Fruit fly (Drosophila melanogaster) whole organism, embryonic: Measurements from ENCODE around the gene CG7728.
A peak's percentile ranks its signal among the peaks of the same experiment; 100 is the strongest.

ENCODE experiments used
- Atf-2 ChIP-seq: fragments of 200-800 bp; sonication (Bioruptor generic); optimal IDR thresholded peaks from 2 replicates; lab custom pipeline; 2016; ENCODE audit warnings: missing biosample characterization, missing genetic modification characterization
- Awh ChIP-seq: fragments of 200-800 bp; sonication (Bioruptor generic); IDR thresholded peaks from 2 replicates; pipeline ENCODE4, ENCODE4 v1.3.6; 2022; ENCODE audit warnings: missing biosample characterization, missing genetic modification characterization
- BEAF-32 ChIP-seq: fragments of 200-800 bp; sonication (Bioruptor generic); optimal IDR thresholded peaks from 3 replicates; lab custom pipeline; 2017; ENCODE audit warnings: missing biosample characterization, missing genetic modification characterization, mild to moderate bottlenecking, moderate library complexity, missing genetic modification reagents
- CG11456 ChIP-seq: fragments of 200-800 bp; sonication (Bioruptor generic); IDR thresholded peaks from 3 replicates; pipeline ENCODE4 v1.3.6; 2022; ENCODE audit warnings: missing biosample characterization, missing genetic modification characterization
- CG11504 ChIP-seq: fragments of 200-800 bp; sonication (Bioruptor generic); optimal IDR thresholded peaks from 3 replicates; lab custom pipeline; 2019; ENCODE audit warnings: missing biosample characterization, mild to moderate bottlenecking, missing genetic modification characterization, moderate library complexity
- CG12391 ChIP-seq: fragments of 200-800 bp; sonication (Bioruptor generic); optimal IDR thresholded peaks from 3 replicates; lab custom pipeline; 2018; ENCODE audit warnings: missing biosample characterization, mild to moderate bottlenecking, missing genetic modification characterization, moderate library complexity
- CG14050 ChIP-seq: fragments of 200-800 bp; sonication (Bioruptor generic); IDR thresholded peaks from 3 replicates; pipeline ENCODE4 v1.3.6; 2022; ENCODE audit warnings: missing biosample characterization, missing genetic modification characterization
- CG16863 ChIP-seq: fragments of 200-800 bp; sonication (Bioruptor generic); optimal IDR thresholded peaks from 3 replicates; lab custom pipeline; 2016; ENCODE audit warnings: missing biosample characterization, missing genetic modification characterization
- CG17361 ChIP-seq: fragments of 200-800 bp; sonication (Bioruptor generic); IDR thresholded peaks from 3 replicates; pipeline ENCODE4 v1.3.6; 2022; ENCODE audit warnings: missing biosample characterization, missing genetic modification characterization
- CG17568 ChIP-seq: fragments of 200-800 bp; sonication (Bioruptor generic); optimal IDR thresholded peaks from 2 replicates; lab custom pipeline; 2018; ENCODE audit warnings: missing biosample characterization, mild to moderate bottlenecking, missing genetic modification characterization, moderate library complexity
- CG2120 ChIP-seq: fragments of 200-800 bp; sonication (Bioruptor generic); optimal IDR thresholded peaks from 3 replicates; lab custom pipeline; 2016; ENCODE audit warnings: missing biosample characterization, missing genetic modification characterization
- CG2129 ChIP-seq: fragments of 200-800 bp; sonication (Bioruptor generic); IDR thresholded peaks from 2 replicates; pipeline ENCODE4 v1.3.6; 2022; ENCODE audit warnings: missing biosample characterization, missing genetic modification characterization; ENCODE audit not compliant: partially characterized antibody
- CG2712 ChIP-seq: fragments of 200-800 bp; optimal IDR thresholded peaks from 3 replicates; lab custom pipeline; 2019; ENCODE audit warnings: missing biosample characterization, mild to moderate bottlenecking, missing genetic modification characterization, moderate library complexity
- CG31388 ChIP-seq: fragments of 200-800 bp; sonication (Bioruptor generic); optimal IDR thresholded peaks from 2 replicates; lab custom pipeline; 2016; ENCODE audit warnings: missing biosample characterization, missing genetic modification characterization
- CG31441 ChIP-seq: fragments of 200-800 bp; sonication (Bioruptor generic); IDR thresholded peaks from 2 replicates; pipeline ENCODE4 v1.3.6; 2022; ENCODE audit warnings: missing biosample characterization, missing genetic modification characterization
- CG3163 ChIP-seq: fragments of 200-800 bp; sonication (Bioruptor generic); optimal IDR thresholded peaks from 3 replicates; lab custom pipeline; 2016; ENCODE audit warnings: missing biosample characterization, missing genetic modification characterization
- CG32772 ChIP-seq: fragments of 200-800 bp; sonication (Bioruptor generic); IDR thresholded peaks from 2 replicates; pipeline ENCODE4 v1.3.6; 2022; ENCODE audit warnings: missing biosample characterization, missing genetic modification characterization
- CG34376 ChIP-seq: fragments of 200-800 bp; sonication (Bioruptor generic); optimal IDR thresholded peaks from 2 replicates; lab custom pipeline; 2018; ENCODE audit warnings: missing biosample characterization, mild to moderate bottlenecking, missing genetic modification characterization
- CG4854 ChIP-seq: fragments of 200-800 bp; sonication (Bioruptor generic); optimal IDR thresholded peaks from 2 replicates; lab custom pipeline; 2016; ENCODE audit warnings: missing biosample characterization, missing genetic modification characterization, inconsistent platforms
- CG7987 ChIP-seq: fragments of 200-800 bp; sonication (Bioruptor generic); optimal IDR thresholded peaks from 2 replicates; lab custom pipeline; 2018; ENCODE audit warnings: missing biosample characterization, mild to moderate bottlenecking, missing genetic modification characterization, moderate library complexity
- CG8359 ChIP-seq: fragments of 200-800 bp; sonication (Bioruptor generic); optimal IDR thresholded peaks from 2 replicates; lab custom pipeline; 2017; ENCODE audit warnings: missing biosample characterization, mild to moderate bottlenecking, missing genetic modification characterization, borderline replicate concordance
- CG9437 ChIP-seq: fragments of 200-800 bp; sonication (Bioruptor generic); optimal IDR thresholded peaks from 2 replicates; lab custom pipeline; 2018; ENCODE audit warnings: missing biosample characterization, mild to moderate bottlenecking, missing genetic modification characterization
- CG9817 ChIP-seq: fragments of 200-800 bp; sonication (Bioruptor generic); optimal IDR thresholded peaks from 2 replicates; lab custom pipeline; 2018; ENCODE audit warnings: missing biosample characterization, mild to moderate bottlenecking, missing genetic modification characterization, moderate library complexity
- Doc2 ChIP-seq: fragments of 200-800 bp; sonication (Bioruptor generic); IDR thresholded peaks from 2 replicates; pipeline ENCODE4 v1.3.6; 2022; ENCODE audit warnings: missing biosample characterization, missing genetic modification characterization
- Fer3 ChIP-seq: fragments of 200-800 bp; sonication (Bioruptor generic); optimal IDR thresholded peaks from 2 replicates; lab custom pipeline; 2018; ENCODE audit warnings: missing biosample characterization, mild to moderate bottlenecking, missing genetic modification characterization, moderate library complexity
- GATAe ChIP-seq: fragments of 200-800 bp; sonication (Bioruptor generic); conservative IDR thresholded peaks from 2 replicates; pipeline ENCODE4 v1.3.6; 2022; ENCODE audit warnings: missing biosample characterization, missing genetic modification characterization
- Lim3 ChIP-seq: fragments of 200-800 bp; sonication (Bioruptor generic); IDR thresholded peaks from 2 replicates; pipeline ENCODE4 v1.3.6; 2022; ENCODE audit warnings: missing biosample characterization, missing genetic modification characterization
- Med ChIP-seq: fragments of 200-800 bp; sonication (Bioruptor generic); peaks from one replicate; lab custom pipeline; 2016; ENCODE audit warnings: missing biosample characterization, missing genetic modification characterization, mild to moderate bottlenecking, inconsistent platforms, moderate library complexity
- Meics ChIP-seq: fragments of 200-800 bp; sonication (Bioruptor generic); optimal IDR thresholded peaks from 2 replicates; lab custom pipeline; 2017; ENCODE audit warnings: missing biosample characterization, mild to moderate bottlenecking, missing genetic modification characterization
- Rfx ChIP-seq: fragments of 200-800 bp; sonication (Bioruptor generic); IDR thresholded peaks from 2 replicates; pipeline ENCODE4 v1.3.6; 2022; ENCODE audit warnings: missing biosample characterization, missing genetic modification characterization
- Sin3A ChIP-seq: fragments of >200 bp; optimal IDR thresholded peaks from 2 replicates; lab custom pipeline; 2018
- Ssrp ChIP-seq: fragments of 200-800 bp; sonication (Bioruptor generic); optimal IDR thresholded peaks from 2 replicates; lab custom pipeline; 2018; ENCODE audit warnings: missing biosample characterization, mild to moderate bottlenecking, missing genetic modification characterization, moderate library complexity
- aop ChIP-seq: fragments of 200-800 bp; sonication (Bioruptor generic); IDR thresholded peaks from 2 replicates; pipeline ENCODE4 v1.3.6; 2022; ENCODE audit warnings: missing biosample characterization, missing genetic modification characterization
- chinmo ChIP-seq: fragments of 200-800 bp; sonication (Bioruptor generic); IDR thresholded peaks from 4 replicates; pipeline ENCODE4 v1.3.6; 2022; ENCODE audit warnings: missing biosample characterization, missing genetic modification characterization; ENCODE audit not compliant: partially characterized antibody
- crol ChIP-seq: fragments of 200-800 bp; sonication (Bioruptor generic); IDR thresholded peaks from 2 replicates; pipeline ENCODE4 v1.3.6; 2022; ENCODE audit warnings: missing biosample characterization, missing genetic modification characterization
- ems ChIP-seq: fragments of 200-800 bp; sonication (Bioruptor generic); optimal IDR thresholded peaks from 3 replicates; lab custom pipeline; 2016; ENCODE audit warnings: missing biosample characterization, missing genetic modification characterization
- ewg ChIP-seq: fragments of 200-800 bp; sonication (Bioruptor generic); optimal IDR thresholded peaks from 3 replicates; lab custom pipeline; 2017; ENCODE audit warnings: mild to moderate bottlenecking, missing biosample characterization, missing genetic modification reagents, missing genetic modification characterization
- exex ChIP-seq: fragments of 200-800 bp; sonication (Bioruptor generic); optimal IDR thresholded peaks from 4 replicates; lab custom pipeline; 2018; ENCODE audit warnings: missing biosample characterization, mild to moderate bottlenecking, missing genetic modification characterization, moderate library complexity
- gcm2 ChIP-seq: fragments of 200-800 bp; sonication (Bioruptor generic); optimal IDR thresholded peaks from 2 replicates; lab custom pipeline; 2016; ENCODE audit warnings: missing biosample characterization, missing genetic modification characterization
- gsb ChIP-seq: fragments of 200-800 bp; sonication (Bioruptor generic); IDR thresholded peaks from 2 replicates; pipeline ENCODE4 v1.3.6; 2022; ENCODE audit warnings: missing biosample characterization, missing genetic modification characterization
- gt ChIP-seq: fragments of 200-800 bp; sonication (Bioruptor generic); IDR thresholded peaks from 2 replicates; pipeline ENCODE4 v1.3.6; 2022; ENCODE audit warnings: missing biosample characterization, missing genetic modification characterization
- jumu ChIP-seq: fragments of 200-800 bp; sonication (Bioruptor generic); optimal IDR thresholded peaks from 3 replicates; lab custom pipeline; 2016; ENCODE audit warnings: missing biosample characterization, missing genetic modification characterization
- kah ChIP-seq: fragments of 200-800 bp; sonication (Bioruptor generic); optimal IDR thresholded peaks from 2 replicates; lab custom pipeline; 2018; ENCODE audit warnings: missing biosample characterization, mild to moderate bottlenecking, missing genetic modification characterization
- klu ChIP-seq: fragments of 200-800 bp; sonication (Bioruptor generic); IDR thresholded peaks from 2 replicates; pipeline ENCODE4 v1.3.6; 2022; ENCODE audit warnings: missing biosample characterization, missing genetic modification characterization
- kni ChIP-seq: fragments of 200-800 bp; sonication (Bioruptor generic); optimal IDR thresholded peaks from 3 replicates; lab custom pipeline; 2017; ENCODE audit warnings: mild to moderate bottlenecking, missing biosample characterization, missing genetic modification reagents, missing genetic modification characterization
- lov ChIP-seq, 2 experiments: fragments of 200-800 bp in 1 of 2; fragments of >200 bp in 1 of 2; sonication (Bioruptor generic) in 1 of 2; IDR thresholded peaks in 1 of 2; optimal IDR thresholded peaks in 1 of 2; 2 replicates in 1 of 2; 3 replicates in 1 of 2; pipeline versions ENCODE4 v1.3.6 to Lab custom; 2017 to 2022; ENCODE audit warnings: missing biosample characterization in 1 of 2, missing genetic modification characterization in 1 of 2
- row ChIP-seq: fragments of 200-800 bp; sonication (Bioruptor generic); IDR thresholded peaks from 3 replicates; pipeline ENCODE4 v1.3.6; 2022; ENCODE audit warnings: missing biosample characterization, missing genetic modification characterization
- slp2 ChIP-seq: fragments of 200-800 bp; sonication (Bioruptor generic); optimal IDR thresholded peaks from 2 replicates; lab custom pipeline; 2016; ENCODE audit warnings: missing biosample characterization, missing genetic modification characterization
- sqz ChIP-seq: fragments of 200-800 bp; sonication (Bioruptor generic); optimal IDR thresholded peaks from 3 replicates; lab custom pipeline; 2018; ENCODE audit warnings: missing biosample characterization, mild to moderate bottlenecking, missing genetic modification characterization
- sr ChIP-seq: fragments of 200-800 bp; sonication (Bioruptor generic); IDR thresholded peaks from 3 replicates; pipeline ENCODE4 v1.3.6; 2022; ENCODE audit warnings: missing biosample characterization, missing genetic modification characterization

The CG7728 gene

dm6 chr3L:16971611-16972359, 44.6 kb upstream of the CG7728 start (continued):
- TF ChIP-seq CG2120 (GFP tag; lab: Kevin White, UChicago) = no peak
- TF ChIP-seq row (GFP tag; lab: Robert Waterston, UW) = no peak
- TF ChIP-seq CG31388 (GFP tag; lab: Kevin White, UChicago) = no peak
- 0 out of 2 replicates have a peak, but pooled peaks have one; percentile 7 for TF ChIP-seq Awh
- TF ChIP-seq ewg (GFP tag; lab: Kevin White, UChicago) = no peak
- no peak for TF ChIP-seq ems (GFP tag; lab: Kevin White, UChicago)
- TF ChIP-seq gt = no peak
- TF ChIP-seq slp2 (GFP tag; lab: Kevin White, UChicago) = no peak
- TF ChIP-seq sr (GFP tag; lab: Robert Waterston, UW) = peak; percentile 76; the same call in 2 of the 3 replicates
- TF ChIP-seq CG2129 = no peak
- TF ChIP-seq CG9437 = no peak
- TF ChIP-seq crol = no peak
- TF ChIP-seq Ssrp (tag; lab: Kevin White, UChicago) = no peak
- no peak for TF ChIP-seq CG16863
- TF ChIP-seq Doc2 (GFP tag; lab: Robert Waterston, UW) = no peak
- peak; percentile 6 for TF ChIP-seq CG2712 (tag; lab: Kevin White, UChicago)
- no peak for TF ChIP-seq CG11456 (GFP tag; lab: Robert Waterston, UW)
- no peak for TF ChIP-seq Atf-2 (GFP tag; lab: Kevin White, UChicago)
- peak; percentile 17; the same call in 1 of the 2 replicates for TF ChIP-seq Rfx (GFP tag; lab: Robert Waterston, UW)
- TF ChIP-seq CG12391 (tag; lab: Kevin White, UChicago) = no peak
- no peak for TF ChIP-seq kah (GFP tag; lab: Kevin White, UChicago)
- TF ChIP-seq gcm2 (GFP tag; lab: Kevin White, UChicago) = no peak
- TF ChIP-seq CG3163 (GFP tag; lab: Kevin White, UChicago) = no peak
- no peak for TF ChIP-seq aop (GFP tag; lab: Robert Waterston, UW)
- TF ChIP-seq CG31441 = 0 out of 2 replicates have a peak, but pooled peaks have one; percentile 16
- peak; percentile 37; the same call in 1 of the 3 replicates for TF ChIP-seq CG17361 (GFP tag; lab: Robert Waterston, UW)
- no peak for TF ChIP-seq gsb (GFP tag; lab: Robert Waterston, UW)
- TF ChIP-seq CG4854 = no peak
- TF ChIP-seq CG14050 = no peak
- TF ChIP-seq CG34376 (GFP tag; lab: Kevin White, UChicago) = no peak
- peak; percentile 2 for TF ChIP-seq Med (GFP tag; lab: Kevin White, UChicago)
- no peak for TF ChIP-seq BEAF-32 (GFP tag; lab: Kevin White, UChicago)
- TF ChIP-seq lov (optimal IDR thresholded peaks at IDR 0.05; lab: Kevin White, UChicago) = no peak
- TF ChIP-seq lov (GFP tag; IDR thresholded peaks at IDR 0.05; lab: Robert Waterston, UW) = 0 out of 3 replicates have a peak, but pooled peaks have one; percentile 44

- TF ChIP-seq GATAe (GFP tag; lab: Robert Waterston, UW) = no peak
- TF ChIP-seq CG17568 (GFP tag; lab: Kevin White, UChicago) = peak; percentile 68
- TF ChIP-seq Fer3 (tag; lab: Kevin White, UChicago) = peak; percentile 24
- peak; percentile 28 for TF ChIP-seq sqz (GFP tag; lab: Kevin White, UChicago)
- TF ChIP-seq kni = peak; percentile 56
- peak; percentile 56; the same call in 1 of the 4 replicates for TF ChIP-seq chinmo
- no peak for TF ChIP-seq CG8359
- TF ChIP-seq CG7987 (GFP tag; lab: Kevin White, UChicago) = no peak
- no peak for TF ChIP-seq jumu
- no peak for TF ChIP-seq CG32772 (GFP tag; lab: Robert Waterston, UW)
- TF ChIP-seq Meics (GFP tag; lab: Kevin White, UChicago) = peak; percentile 15
- TF ChIP-seq exex (tag; lab: Kevin White, UChicago) = peak; percentile 1
- TF ChIP-seq klu (GFP tag; lab: Robert Waterston, UW) = no peak
- peak; percentile 22 for TF ChIP-seq CG11504 (tag; lab: Kevin White, UChicago)
- no peak for TF ChIP-seq Lim3
- no peak for TF ChIP-seq CG9817 (tag; lab: Kevin White, UChicago)
- no peak for TF ChIP-seq Sin3A (lab: Kevin White, UChicago)
These were observed 41.6 kb upstream of the CG7728 start for dm6 chr3L:16974645-16975151.
